Fruit fly (Drosophila melanogaster) whole organism, wandering third instar larva: ENCODE data around the gene Rel.
A peak's percentile ranks its signal among the peaks of the same experiment; 100 is the strongest.

ENCODE experiments used
- Dfd ChIP-seq: fragments of >200 bp; optimal IDR thresholded peaks from 2 replicates; lab custom pipeline; 2017; ENCODE audit warnings: missing biosample characterization, missing genetic modification characterization
- Hr78 ChIP-seq: fragments of >200 bp; optimal IDR thresholded peaks from 2 replicates; lab custom pipeline; 2017; ENCODE audit warnings: missing biosample characterization, missing genetic modification characterization
- Rel ChIP-seq, 2 experiments: fragments of 200-800 bp; sonication (Bioruptor generic) in 1 of 2; optimal IDR thresholded peaks; 2 replicates in 1 of 2; 3 replicates in 1 of 2; lab custom pipeline; 2016 to 2019; ENCODE audit warnings: mild to moderate bottlenecking in 2 of 2, missing biosample characterization in 2 of 2, missing genetic modification characterization in 2 of 2, moderate library complexity in 1 of 2
- dsf ChIP-seq: sonication (Bioruptor generic); optimal IDR thresholded peaks from 2 replicates; lab custom pipeline; 2016; ENCODE audit warnings: missing biosample characterization, missing genetic modification characterization, borderline replicate concordance
- foxo ChIP-seq, 2 experiments: fragments of 200-800 bp; sonication (Bioruptor generic); optimal IDR thresholded peaks; 2 replicates in 1 of 2; 3 replicates in 1 of 2; lab custom pipeline; 2016 to 2017; ENCODE audit warnings: missing biosample characterization in 2 of 2, missing genetic modification characterization in 2 of 2
- psq ChIP-seq: fragments of 200-800 bp; sonication (Bioruptor generic); optimal IDR thresholded peaks from 3 replicates; lab custom pipeline; 2017; ENCODE audit warnings: missing biosample characterization, mild to moderate bottlenecking, missing genetic modification characterization, moderate library complexity

dm6 chr3R:9047561-9048465 lies at the start of gene Rel:
- TF ChIP-seq foxo (GFP tag; optimal IDR thresholded peaks at IDR 0.05; lab: Kevin White, UChicago) (peak; percentile 10 to 62), psq (GFP tag; lab: Kevin White, UChicago) (peak; percentile 66), Rel (GFP tag; optimal IDR thresholded peaks at IDR 0.05; lab: Kevin White, UChicago) (no peak), Rel (tag; optimal IDR thresholded peaks at IDR 0.05; lab: Kevin White, UChicago) (no peak), Dfd (GFP tag; lab: Kevin White, UChicago) (no peak), Hr78 (no peak), dsf (GFP tag; lab: Kevin White, UChicago) (no peak)
